Worm (Caenorhabditis elegans): ENCODE measurements around the gene F08F8.10.

Gene F08F8.10

DNA sequence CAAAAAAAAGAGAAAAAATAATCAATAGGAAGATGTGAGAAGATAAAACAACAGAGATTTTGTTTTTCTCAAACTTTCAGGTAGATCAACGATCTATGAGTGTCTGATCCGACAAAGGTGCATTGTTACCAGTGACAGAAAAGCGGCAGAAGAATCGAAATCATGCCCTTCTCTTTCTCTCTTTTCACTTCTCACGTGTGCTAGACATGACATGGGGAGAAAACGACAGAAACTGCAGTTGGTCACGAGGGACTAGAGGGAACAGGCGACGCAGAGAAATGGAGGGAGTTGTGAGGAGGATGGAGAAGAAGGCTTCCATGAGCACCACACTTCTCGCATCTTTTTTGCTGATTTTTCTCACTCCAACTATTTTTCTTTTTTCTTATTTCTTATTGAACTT is 22.0 kb downstream of the F08F8.10 start, which contains the start of gene F56C9.10:
Gene F56C9.10, minus strand, starts transcription at position 97 of the 400 bp plus-strand sequence.
- TF ChIP-seq lin-35 (GFP tag; optimal IDR thresholded peaks at IDR 0.05), result peak; percentile 81 to 88
- TF ChIP-seq hlh-17 (GFP tag; optimal IDR thresholded peaks at IDR 0.05; ENCODE audit: borderline replicate concordance), result no peak
- peak; percentile 97 for TF ChIP-seq nhr-71 (tag; optimal IDR thresholded peaks at IDR 0.05)
- TF ChIP-seq fkh-10 (GFP tag; optimal IDR thresholded peaks at IDR 0.05), result peak; percentile 35
- TF ChIP-seq efl-1 (optimal IDR thresholded peaks at IDR 0.05), result peak; percentile 81 to 82
- TF ChIP-seq efl-1 (GFP tag; optimal IDR thresholded peaks at IDR 0.05 in 1 of 2), result peak; percentile 67 to 95
- TF ChIP-seq rnt-1 (tag; optimal IDR thresholded peaks at IDR 0.05), result peak; percentile 93
- TF ChIP-seq aly-2 (tag; optimal IDR thresholded peaks at IDR 0.05), result peak; percentile 34
- TF ChIP-seq nhr-20 (tag; optimal IDR thresholded peaks at IDR 0.05), result peak; percentile 94
- peak; percentile 66 to 88 (median 70) for TF ChIP-seq ceh-82 (tag; optimal IDR thresholded peaks at IDR 0.05)
- TF ChIP-seq unc-30 (tag; optimal IDR thresholded peaks at IDR 0.05), result no peak
- TF ChIP-seq fos-1 (tag; optimal IDR thresholded peaks at IDR 0.05), result peak; percentile 80
- no peak for TF ChIP-seq Y116A8C.19 (tag; optimal IDR thresholded peaks at IDR 0.05; ENCODE audit: borderline replicate concordance)
- TF ChIP-seq snpc-4 (tag; optimal IDR thresholded peaks at IDR 0.05), result peak; percentile 64
- TF ChIP-seq nhr-28 (tag; optimal IDR thresholded peaks at IDR 0.05), result no peak
- peak in 3 of 6 experiments; percentile 58 to 86 (median 80) for TF ChIP-seq elt-3 (tag; optimal IDR thresholded peaks at IDR 0.05)
- no peak for TF ChIP-seq C34B4.2 (tag; optimal IDR thresholded peaks at IDR 0.05)
- TF ChIP-seq efl-3 (GFP tag; optimal IDR thresholded peaks at IDR 0.05), result no peak
- no peak for TF ChIP-seq mab-9 (GFP tag; IDR thresholded peaks at IDR 0.05)
- peak; percentile 46 for TF ChIP-seq unc-98 (GFP tag; IDR thresholded peaks at IDR 0.05)
- peak; percentile 42 for TF ChIP-seq C04F5.9 (tag; optimal IDR thresholded peaks at IDR 0.05)
- TF ChIP-seq irx-1 (tag; optimal IDR thresholded peaks at IDR 0.05), result peak; percentile 60
- TF ChIP-seq sup-37 (GFP tag; optimal IDR thresholded peaks at IDR 0.05), result peak; percentile 38
- 0 out of 2 replicates have a peak, but pooled peaks have one; percentile 42 for TF ChIP-seq ceh-88 (GFP tag; IDR thresholded peaks at IDR 0.05)
- peak; percentile 49 for TF ChIP-seq jun-1 (tag; optimal IDR thresholded peaks at IDR 0.05)
- TF ChIP-seq unc-62 (GFP tag; optimal IDR thresholded peaks at IDR 0.05), result no peak
- peak; percentile 43 for TF ChIP-seq sox-4 (tag; optimal IDR thresholded peaks at IDR 0.05)
- TF ChIP-seq lin-14 (GFP tag; optimal IDR thresholded peaks at IDR 0.05), result peak; percentile 97
- TF ChIP-seq ceh-63 (GFP tag; optimal IDR thresholded peaks at IDR 0.05), result no peak
- TF ChIP-seq sptf-1 (tag; optimal IDR thresholded peaks at IDR 0.05), result no peak
- peak; percentile 65 to 72 (median 69) for TF ChIP-seq dpl-1 (GFP tag; optimal IDR thresholded peaks at IDR 0.05)
- TF ChIP-seq pqm-1 (tag; optimal IDR thresholded peaks at IDR 0.05), result no peak
- TF ChIP-seq ztf-11 (tag; optimal IDR thresholded peaks at IDR 0.05), result no peak
- TF ChIP-seq nhr-77 (tag; optimal IDR thresholded peaks at IDR 0.05), result peak; percentile 40
- TF ChIP-seq tlp-1 (tag; optimal IDR thresholded peaks at IDR 0.05), result no peak
- peak; percentile 100 for TF ChIP-seq blmp-1 (tag; optimal IDR thresholded peaks at IDR 0.05)
- TF ChIP-seq ceh-8 (GFP tag; optimal IDR thresholded peaks at IDR 0.05), result no peak
- peak; percentile 65 for TF ChIP-seq unc-86 (tag; optimal IDR thresholded peaks at IDR 0.05)
- peak; percentile 75 for TF ChIP-seq xbp-1 (tag; optimal IDR thresholded peaks at IDR 0.05)
- no peak for TF ChIP-seq nhr-76 (tag; optimal IDR thresholded peaks at IDR 0.05)
- peak; percentile 80 for TF ChIP-seq nhr-11 (tag; optimal IDR thresholded peaks at IDR 0.05)
- no peak for TF ChIP-seq pax-3 (tag; optimal IDR thresholded peaks at IDR 0.05)
- TF ChIP-seq zip-4 (GFP tag; optimal IDR thresholded peaks at IDR 0.05), result no peak
- no peak for TF ChIP-seq ets-5 (GFP tag; IDR thresholded peaks at IDR 0.05)
- peak; percentile 91 for TF ChIP-seq C16A3.4 (tag; optimal IDR thresholded peaks at IDR 0.05)
- TF ChIP-seq mep-1 (tag; optimal IDR thresholded peaks at IDR 0.05), result peak; percentile 87
- peak; percentile 81 for TF ChIP-seq nhr-90 (tag; optimal IDR thresholded peaks at IDR 0.05; ENCODE audit: poor library complexity)
- TF ChIP-seq aha-1 (tag; optimal IDR thresholded peaks at IDR 0.05), result no peak
- TF ChIP-seq lin-13 (GFP tag; optimal IDR thresholded peaks at IDR 0.05), result peak; percentile 93
- TF ChIP-seq egl-27 (tag; optimal IDR thresholded peaks at IDR 0.05), result peak; percentile 32 to 79
- TF ChIP-seq elt-2 (tag; optimal IDR thresholded peaks at IDR 0.05), result no peak
- TF ChIP-seq hpl-2 (GFP tag; optimal IDR thresholded peaks at IDR 0.05), result no peak
- TF ChIP-seq ceh-90 (tag; optimal IDR thresholded peaks at IDR 0.05), result no peak
